Fruit fly (Drosophila melanogaster): ENCODE data around the gene CG9915.

CG9915 gene

DNA sequence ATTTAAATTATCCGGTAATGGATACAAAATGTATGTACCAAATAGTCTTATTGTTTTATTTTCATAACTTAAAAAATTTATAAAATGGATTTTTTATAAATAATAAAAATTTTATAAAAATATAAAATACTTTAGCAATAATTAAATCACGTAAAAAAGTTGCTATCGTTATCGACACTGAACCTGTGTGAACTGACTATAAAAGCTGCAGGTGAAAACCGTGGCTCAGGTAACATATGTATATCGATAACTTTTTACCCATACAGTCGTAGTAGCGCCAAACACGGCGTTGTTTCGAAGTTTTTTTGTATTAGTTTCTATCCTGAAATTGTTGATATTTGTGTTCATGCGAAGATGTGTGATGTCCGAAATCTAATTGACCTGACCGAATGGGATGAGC lies 9.3 kb downstream of the CG9915 start, which contains the start of gene CG3679 (continued):
- TF ChIP-seq CG17568 (GFP tag; optimal IDR thresholded peaks at IDR 0.05) (no peak), dpn (GFP tag; optimal IDR thresholded peaks at IDR 0.05) (no peak), Hr39 (optimal IDR thresholded peaks at IDR 0.05) (no peak), chinmo (GFP tag; IDR thresholded peaks at IDR 0.05; ENCODE audit: partially characterized antibody) (0 out of 4 replicates have a peak, but pooled peaks have one; percentile 39), CG15011 (GFP tag; optimal IDR thresholded peaks at IDR 0.05) (no peak), gt (GFP tag; IDR thresholded peaks at IDR 0.05) (no peak), disco-r (GFP tag; optimal IDR thresholded peaks at IDR 0.05) (no peak), stwl (tag; optimal IDR thresholded peaks at IDR 0.05) (peak; percentile 28), pnt (GFP tag; optimal IDR thresholded peaks at IDR 0.05) (no peak), GATAe (GFP tag; conservative IDR thresholded peaks at IDR 0.05) (no peak), ase (GFP tag; IDR thresholded peaks at IDR 0.05) (no peak), Neu2 (GFP tag; optimal IDR thresholded peaks at IDR 0.05; ENCODE audit: borderline replicate concordance) (no peak), CG12104 (GFP tag; optimal IDR thresholded peaks at IDR 0.05) (no peak), CG10979 (tag; optimal IDR thresholded peaks at IDR 0.05) (no peak), mam (GFP tag; optimal IDR thresholded peaks at IDR 0.05) (no peak), sqz (GFP tag; optimal IDR thresholded peaks at IDR 0.05) (no peak), dimm (GFP tag; IDR thresholded peaks at IDR 0.05) (no peak), CG6175 (GFP tag; IDR thresholded peaks at IDR 0.05) (no peak), croc (GFP tag; conservative IDR thresholded peaks at IDR 0.05) (no peak), lbe (GFP tag; optimal IDR thresholded peaks at IDR 0.05) (no peak), CG4730 (GFP tag; IDR thresholded peaks at IDR 0.05) (no peak), CG6689 (GFP tag; IDR thresholded peaks at IDR 0.05) (no peak), esg (GFP tag; conservative IDR thresholded peaks at IDR 0.05) (no peak), inv (GFP tag; IDR thresholded peaks at IDR 0.05; ENCODE audit: partially characterized antibody) (no peak), CG42726 (GFP tag; IDR thresholded peaks at IDR 0.05; ENCODE audit: partially characterized antibody) (no peak), Nf-YA (GFP tag; IDR thresholded peaks at IDR 0.05) (no peak), CG13287 (GFP tag; IDR thresholded peaks at IDR 0.05; ENCODE audit: partially characterized antibody) (peak; percentile 74), vnd (GFP tag; IDR thresholded peaks at IDR 0.05; ENCODE audit: partially characterized antibody) (peak; percentile 20; the same call in 2 of the 3 replicates), CG18262 (tag; optimal IDR thresholded peaks at IDR 0.05) (no peak), Side (GFP tag; optimal IDR thresholded peaks at IDR 0.05) (no peak), CG8281 (tag; optimal IDR thresholded peaks at IDR 0.05) (no peak), pho (GFP tag; optimal IDR thresholded peaks at IDR 0.05) (no peak), CG6813 (GFP tag; optimal IDR thresholded peaks at IDR 0.05) (no peak)

DNA sequence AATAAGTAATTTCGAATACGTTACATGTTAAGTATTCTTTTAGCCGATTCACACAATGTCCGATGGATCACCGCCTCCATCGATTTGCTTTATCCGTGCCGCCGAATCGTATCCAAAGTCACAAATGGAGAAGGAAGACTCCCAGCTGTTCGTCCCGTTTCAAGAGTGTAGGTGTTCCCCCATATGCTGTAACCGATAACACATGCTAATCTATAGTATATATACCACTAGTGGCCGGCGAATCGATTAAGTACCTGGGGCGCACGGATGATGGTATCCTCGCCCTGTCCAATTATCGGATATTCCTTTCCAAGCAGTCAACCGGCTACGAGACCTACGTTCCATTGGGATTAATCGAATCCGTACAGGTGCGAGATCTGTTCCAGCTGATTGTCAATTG lies 15.3 kb downstream of the CG9915 start, which contains the start of gene ERp44:
Gene ERp44, minus strand, starts transcription at position 101 of the 400 bp plus-strand sequence.
- no peak for TF ChIP-seq CG18262 (tag; optimal IDR thresholded peaks at IDR 0.05)
- no peak for TF ChIP-seq CG10462 (GFP tag; optimal IDR thresholded peaks at IDR 0.05)
- no peak for TF ChIP-seq dmrt11E (tag; optimal IDR thresholded peaks at IDR 0.05)
- no peak for TF ChIP-seq sug (tag; optimal IDR thresholded peaks at IDR 0.05)

DNA sequence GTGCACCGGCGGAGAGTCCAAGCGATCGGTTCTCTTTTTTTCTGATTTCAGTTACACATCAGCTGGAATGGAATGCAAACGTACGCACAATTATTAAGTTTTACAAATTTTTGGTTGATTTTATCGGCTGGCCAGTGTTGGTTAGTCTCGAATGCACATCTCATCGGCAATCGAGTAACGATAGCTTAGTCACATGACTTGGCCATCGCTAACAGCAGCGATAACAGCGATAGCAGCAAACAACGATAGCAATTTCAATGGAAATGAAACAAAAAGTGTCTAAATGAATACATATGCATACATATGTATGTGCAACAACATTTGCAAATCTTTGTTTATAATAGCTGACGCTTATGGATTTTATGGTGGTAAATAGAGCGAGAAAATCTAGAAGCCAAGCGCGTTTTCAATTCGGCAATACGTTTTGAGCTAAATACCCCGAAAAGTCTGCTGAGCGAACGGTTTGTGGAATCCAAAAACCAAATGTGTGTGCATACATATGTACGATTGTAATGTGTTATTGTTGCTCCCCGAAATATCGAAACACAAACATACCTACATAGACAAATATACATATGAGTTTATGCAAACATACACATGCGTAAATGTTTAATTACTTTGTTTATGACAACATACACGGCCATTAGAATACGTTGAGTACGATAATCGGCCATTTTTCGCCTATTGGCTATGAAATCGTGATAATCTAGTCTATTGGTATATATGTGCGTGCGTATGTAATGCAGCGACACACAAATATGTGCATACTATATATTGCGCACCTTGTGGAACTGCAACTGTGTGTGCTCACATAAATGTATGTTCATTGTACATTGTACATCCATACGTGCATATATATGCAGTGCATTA lies 16.3 kb downstream of the CG9915 start, which contains the start of gene CG3632:
Gene CG3632, plus strand, starts transcription at position 249 of the 870 bp plus-strand sequence.
- TF ChIP-seq hb (GFP tag; IDR thresholded peaks at IDR 0.05; ENCODE audit: partially characterized antibody) (peak; percentile 85), nom (GFP tag; optimal IDR thresholded peaks at IDR 0.05) (no peak), Camta (GFP tag; optimal IDR thresholded peaks at IDR 0.05) (peak; percentile 41), CG33213 (GFP tag; optimal IDR thresholded peaks at IDR 0.05) (peak; percentile 32), slbo (GFP tag; IDR thresholded peaks at IDR 0.05) (peak; percentile 63; the same call in 1 of the 2 replicates), CG12659 (GFP tag; optimal IDR thresholded peaks at IDR 0.05) (peak; percentile 78), CG15269 (tag; optimal IDR thresholded peaks at IDR 0.05) (no peak), CG12942 (GFP tag; optimal IDR thresholded peaks at IDR 0.05) (peak; percentile 6), ash1 (GFP tag; optimal IDR thresholded peaks at IDR 0.05) (no peak), CG12155 (GFP tag; optimal IDR thresholded peaks at IDR 0.05) (peak; percentile 53), Antp (GFP tag; optimal IDR thresholded peaks at IDR 0.05) (peak; percentile 71), nau (GFP tag; optimal IDR thresholded peaks at IDR 0.05) (no peak), ssp (GFP tag; IDR thresholded peaks at IDR 0.05) (peak; percentile 30; the same call in 1 of the 2 replicates)

Data from whole organism, embryonic.